Worm (Caenorhabditis elegans) whole organism, mixed stage, embryonic: Measurements from ENCODE around the gene cest-26.

Experiments
- M03D4.4 ChIP-seq: sonication (generic microtip); optimal IDR thresholded peaks from 2 replicates; lab custom pipeline; 2017; ENCODE audit warnings: mild to moderate bottlenecking, missing genetic modification characterization, missing compliant biosample characterization
- ceh-83 ChIP-seq: fragments of 200-800 bp; sonication (Bioruptor generic); optimal IDR thresholded peaks from 2 replicates; lab custom pipeline; 2018; ENCODE audit warnings: mild to moderate bottlenecking, missing genetic modification characterization, missing compliant biosample characterization
- lsy-2 ChIP-seq: fragments of 150-350 bp; optimal IDR thresholded peaks from 2 replicates; lab custom pipeline; 2014; ENCODE audit warnings: missing biosample characterization, missing genetic modification characterization
- mab-5 ChIP-seq: fragments of 150-350 bp; optimal IDR thresholded peaks from 2 replicates; lab custom pipeline; 2014; ENCODE audit warnings: missing biosample characterization, missing genetic modification characterization
- nhr-12 ChIP-seq: fragments of 150-350 bp; optimal IDR thresholded peaks from 2 replicates; lab custom pipeline; 2014; ENCODE audit warnings: missing biosample characterization, missing genetic modification characterization
- nhr-237 ChIP-seq: fragments of 150-350 bp; optimal IDR thresholded peaks from 2 replicates; lab custom pipeline; 2014; ENCODE audit warnings: missing biosample characterization, missing genetic modification characterization
- pha-4 ChIP-seq: fragments of 150-350 bp; optimal IDR thresholded peaks from 2 replicates; lab custom pipeline; 2018; ENCODE audit warnings: missing biosample characterization, missing genetic modification reagents, missing genetic modification characterization
- snpc-4 ChIP-seq: fragments of 150-350 bp; optimal IDR thresholded peaks from 2 replicates; lab custom pipeline; 2014; ENCODE audit warnings: missing biosample characterization, missing genetic modification characterization
- unc-62 ChIP-seq: fragments of 150-350 bp; optimal IDR thresholded peaks from 2 replicates; lab custom pipeline; 2014; ENCODE audit warnings: missing biosample characterization, missing genetic modification reagents, missing genetic modification characterization
- ztf-11 ChIP-seq: fragments of 150-350 bp; optimal IDR thresholded peaks from 2 replicates; lab custom pipeline; 2014; ENCODE audit warnings: missing biosample characterization, missing genetic modification characterization

DNA sequence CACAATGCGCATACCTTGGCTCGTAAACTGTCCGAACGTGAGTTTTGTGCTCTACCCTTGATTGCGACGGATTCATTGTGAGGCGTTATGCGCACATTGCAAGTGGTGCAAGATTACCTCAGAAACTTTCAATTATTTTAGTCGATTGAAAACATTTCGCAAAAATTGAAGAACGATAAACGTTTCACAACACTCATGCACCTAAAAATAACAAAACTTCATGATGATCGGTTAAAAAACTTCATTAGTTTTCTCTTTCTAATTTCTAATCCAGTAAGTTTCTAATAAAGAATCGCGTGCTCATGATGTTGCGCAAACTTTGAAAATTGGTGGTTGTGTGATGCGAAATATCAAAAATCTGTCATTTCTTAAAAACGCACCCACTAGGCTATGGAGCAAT is 18.7 kb downstream of the cest-26 start, which contains the start of gene dop-1:
- TF ChIP-seq lsy-2 (tag; lab: Kevin White, UChicago): no peak
- TF ChIP-seq unc-62 (GFP tag; lab: Kevin White, UChicago): no peak
- no peak for TF ChIP-seq ztf-11 (tag; lab: Kevin White, UChicago)
- no peak for TF ChIP-seq mab-5 (tag; lab: Kevin White, UChicago)
- no peak for TF ChIP-seq ceh-83 (GFP tag; lab: Kevin White, UChicago)
- TF ChIP-seq M03D4.4 (tag; lab: Kevin White, UChicago): no peak
- TF ChIP-seq nhr-237 (tag; lab: Kevin White, UChicago): no peak
- no peak for TF ChIP-seq pha-4
- TF ChIP-seq nhr-12 (tag; lab: Kevin White, UChicago): no peak
- TF ChIP-seq snpc-4: no peak
